Fruit fly (Drosophila melanogaster) whole organism, embryonic: ENCODE results near the gene bora.

Experiments
- Atf3 ChIP-seq: fragments of 200-800 bp; sonication (Bioruptor generic); optimal IDR thresholded peaks from 3 replicates; lab custom pipeline; 2016; ENCODE audit warnings: missing biosample characterization, missing genetic modification characterization
- CG10209 ChIP-seq: fragments of 200-800 bp; sonication (Bioruptor generic); optimal IDR thresholded peaks from 3 replicates; lab custom pipeline; 2017; ENCODE audit warnings: missing biosample characterization, mild to moderate bottlenecking, missing genetic modification characterization, missing genetic modification reagents
- CG2712 ChIP-seq: fragments of 200-800 bp; optimal IDR thresholded peaks from 3 replicates; lab custom pipeline; 2019; ENCODE audit warnings: missing biosample characterization, mild to moderate bottlenecking, missing genetic modification characterization, moderate library complexity
- CG6854 ChIP-seq: fragments of 200-800 bp; sonication (Bioruptor generic); optimal IDR thresholded peaks from 3 replicates; lab custom pipeline; 2017; ENCODE audit warnings: missing biosample characterization, mild to moderate bottlenecking, missing genetic modification characterization
- Eip74EF ChIP-seq, 2 experiments: fragments of 200-800 bp in 1 of 2; fragments of >200 bp in 1 of 2; sonication (Bioruptor generic) in 1 of 2; optimal IDR thresholded peaks; 2 replicates each; lab custom pipeline; 2017 to 2019; ENCODE audit warnings: missing biosample characterization in 2 of 2, missing genetic modification characterization in 2 of 2, mild to moderate bottlenecking in 1 of 2, moderate library complexity in 1 of 2
- Hand ChIP-seq: fragments of 200-800 bp; sonication (Bioruptor generic); optimal IDR thresholded peaks from 2 replicates; lab custom pipeline; 2017; ENCODE audit warnings: mild to moderate bottlenecking, missing biosample characterization, missing genetic modification reagents, missing genetic modification characterization
- Lpt ChIP-seq: fragments of >200 bp; optimal IDR thresholded peaks from 2 replicates; lab custom pipeline; 2018; ENCODE audit warnings: missing biosample characterization, missing genetic modification characterization
- br ChIP-seq: fragments of >200 bp; optimal IDR thresholded peaks from 2 replicates; lab custom pipeline; 2017
- lmd ChIP-seq: fragments of 200-800 bp; sonication (Bioruptor generic); IDR thresholded peaks from 2 replicates; pipeline ENCODE4 v1.3.6; 2022; ENCODE audit warnings: missing biosample characterization, missing genetic modification characterization
- nerfin-1 ChIP-seq: fragments of 200-800 bp; sonication (Bioruptor generic); optimal IDR thresholded peaks from 3 replicates; lab custom pipeline; 2019; ENCODE audit warnings: missing biosample characterization, mild to moderate bottlenecking, missing genetic modification characterization, moderate library complexity
- nom ChIP-seq: fragments of 200-800 bp; sonication (Bioruptor generic); optimal IDR thresholded peaks from 2 replicates; lab custom pipeline; 2017; ENCODE audit warnings: missing biosample characterization, missing genetic modification characterization, mild to moderate bottlenecking, moderate library complexity, missing genetic modification reagents
- seq ChIP-seq: fragments of 200-800 bp; sonication (Bioruptor generic); IDR thresholded peaks from 2 replicates; pipeline ENCODE4 v1.3.6; 2022; ENCODE audit warnings: missing biosample characterization, missing genetic modification characterization

DNA sequence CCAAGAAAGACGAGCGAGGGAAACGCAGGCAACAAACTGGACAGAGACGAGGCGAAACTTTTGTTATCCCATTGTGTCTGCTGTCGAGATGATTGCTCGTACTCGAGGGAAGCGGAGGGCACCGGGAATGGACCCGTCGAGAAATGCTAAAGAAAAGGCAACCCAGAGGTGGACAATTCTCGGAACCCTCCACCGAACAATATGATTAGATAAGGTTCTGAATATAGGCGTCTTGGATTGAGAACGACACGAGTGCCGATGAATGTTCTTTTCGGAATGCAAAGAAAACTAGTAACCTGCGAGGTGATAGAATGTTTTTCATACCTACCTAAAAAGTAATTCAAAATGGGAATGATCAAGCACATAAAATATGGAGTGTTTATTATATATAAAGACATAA is 7.4 kb downstream of the bora start:
- TF ChIP-seq Atf3 (GFP tag; lab: Kevin White, UChicago) = no peak
- no peak for TF ChIP-seq CG2712
- no peak for TF ChIP-seq nom (GFP tag; lab: Kevin White, UChicago)
- no peak for TF ChIP-seq br (lab: Kevin White, UChicago)
- TF ChIP-seq lmd (GFP tag; lab: Robert Waterston, UW) = no peak
- TF ChIP-seq Lpt (GFP tag; lab: Kevin White, UChicago) = no peak
- no peak for TF ChIP-seq nerfin-1
- no peak for TF ChIP-seq CG6854 (GFP tag; lab: Kevin White, UChicago)
- no peak for TF ChIP-seq CG10209 (GFP tag; lab: Kevin White, UChicago)
- TF ChIP-seq Hand (GFP tag; lab: Kevin White, UChicago) = no peak
- TF ChIP-seq Eip74EF (GFP tag; optimal IDR thresholded peaks at IDR 0.05; lab: Kevin White, UChicago) = no peak
- TF ChIP-seq seq (GFP tag; lab: Robert Waterston, UW) = no peak
